Worm (Caenorhabditis elegans) whole organism, young adult: ENCODE measurements around the gene syp-1.

Experiments used
- T26A5.8 ChIP-seq: sonication (generic microtip); optimal IDR thresholded peaks from 2 replicates; lab custom pipeline; 2016; ENCODE audit warnings: missing genetic modification characterization, missing compliant biosample characterization
- attf-5 ChIP-seq: fragments of 200-800 bp; sonication (Bioruptor generic); optimal IDR thresholded peaks from 2 replicates; lab custom pipeline; 2018; ENCODE audit warnings: mild to moderate bottlenecking, missing genetic modification characterization, missing compliant biosample characterization
- gei-17 ChIP-seq: fragments of 200-800 bp; sonication (Bioruptor generic); optimal IDR thresholded peaks from 2 replicates; lab custom pipeline; 2018; ENCODE audit warnings: mild to moderate bottlenecking, missing genetic modification characterization, missing compliant biosample characterization
- lir-1 ChIP-seq: fragments of 200-800 bp; sonication (Bioruptor generic); conservative IDR thresholded peaks from 2 replicates; pipeline ENCODE4 v1.3.6; 2022; ENCODE audit warnings: missing genetic modification reagents, missing genetic modification characterization, missing compliant biosample characterization
- pbrm-1 ChIP-seq: fragments of 200-800 bp; sonication (Bioruptor generic); IDR thresholded peaks from 2 replicates; pipeline ENCODE4 v1.3.6; 2022; ENCODE audit warnings: missing genetic modification reagents, missing genetic modification characterization, missing compliant biosample characterization
- rcor-1 ChIP-seq: fragments of 200-800 bp; sonication (Bioruptor generic); IDR thresholded peaks from 2 replicates; pipeline ENCODE4 v1.3.6; 2022; ENCODE audit warnings: missing genetic modification reagents, missing genetic modification characterization, missing compliant biosample characterization
- sdz-38 ChIP-seq: sonication (generic microtip); optimal IDR thresholded peaks from 2 replicates; lab custom pipeline; 2016; ENCODE audit warnings: missing genotype, missing genetic modification characterization, missing compliant biosample characterization
- ztf-25 ChIP-seq: fragments of 200-800 bp; sonication (Bioruptor generic); IDR thresholded peaks from 2 replicates; pipeline ENCODE4 v1.3.6; 2022; ENCODE audit warnings: missing genetic modification reagents, missing genetic modification characterization, missing compliant biosample characterization

DNA sequence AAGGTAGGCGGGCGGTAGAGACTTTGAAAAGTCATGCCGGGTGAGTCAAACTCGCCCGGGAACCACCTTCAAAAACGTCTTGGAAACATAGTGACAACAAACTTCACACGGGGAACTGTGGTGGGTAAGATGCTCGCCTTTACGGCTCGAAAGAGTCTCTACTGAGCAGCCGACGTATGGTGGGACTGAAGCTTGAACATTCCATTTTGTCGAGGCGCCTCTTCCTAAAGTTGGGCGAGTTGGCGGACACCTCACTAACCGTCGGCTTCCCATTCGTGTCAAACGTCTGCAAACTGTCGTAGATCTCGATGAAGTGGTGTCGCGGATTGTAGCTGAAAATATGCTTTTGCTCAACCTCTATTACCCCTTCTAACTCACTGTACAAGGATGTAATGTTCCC is 21.1 kb upstream of the syp-1 start:
- no peak for TF ChIP-seq ztf-25 (GFP tag; lab: Robert Waterston, UW)
- no peak for TF ChIP-seq gei-17
- TF ChIP-seq rcor-1 (GFP tag; lab: Robert Waterston, UW), result no peak
- no peak for TF ChIP-seq sdz-38 (tag; lab: Kevin White, UChicago)
- no peak for TF ChIP-seq lir-1
- TF ChIP-seq T26A5.8 (tag; lab: Kevin White, UChicago), result no peak
- TF ChIP-seq attf-5 (GFP tag; lab: Kevin White, UChicago), result no peak
- TF ChIP-seq pbrm-1 (GFP tag; lab: Robert Waterston, UW), result no peak
